Worm (Caenorhabditis elegans): ENCODE results near the gene trr-1.

trr-1 gene

ce11 chrII:11619171-11619570 lies 56.6 kb downstream of the trr-1 start (continued):
- TF ChIP-seq R02D3.7 (tag; optimal IDR thresholded peaks at IDR 0.05) (no peak), dmd-8 (GFP tag; IDR thresholded peaks at IDR 0.05) (no peak), F44E2.7 (GFP tag; IDR thresholded peaks at IDR 0.05) (no peak), madf-9 (GFP tag; conservative IDR thresholded peaks at IDR 0.05) (no peak), spr-1 (tag; optimal IDR thresholded peaks at IDR 0.05) (no peak), set-16 (GFP tag; IDR thresholded peaks at IDR 0.05) (no peak), ama-1 (optimal IDR thresholded peaks at IDR 0.05) (peak; percentile 72), nhr-102 (tag; optimal IDR thresholded peaks at IDR 0.05) (no peak), nhr-25 (tag; optimal IDR thresholded peaks at IDR 0.05; ENCODE audit: borderline replicate concordance, insufficient read depth) (peak; percentile 40), Y5F2A.4 (GFP tag; optimal IDR thresholded peaks at IDR 0.05) (no peak), ceh-32 (tag; optimal IDR thresholded peaks at IDR 0.05; ENCODE audit: poor library complexity) (no peak), mep-1 (tag; optimal IDR thresholded peaks at IDR 0.05) (peak; percentile 72), dmd-6 (GFP tag; IDR thresholded peaks at IDR 0.05) (peak; percentile 85), mxl-3 (GFP tag; optimal IDR thresholded peaks at IDR 0.05) (peak; percentile 29), sdz-12 (GFP tag; optimal IDR thresholded peaks at IDR 0.05) (no peak), duxl-1 (tag; optimal IDR thresholded peaks at IDR 0.05; ENCODE audit: poor library complexity) (no peak), cey-2 (tag; optimal IDR thresholded peaks at IDR 0.05; ENCODE audit: borderline replicate concordance, insufficient read depth) (no peak), fkh-10 (GFP tag; optimal IDR thresholded peaks at IDR 0.05) (no peak), hlh-30 (tag; optimal IDR thresholded peaks at IDR 0.05; ENCODE audit: insufficient read depth) (peak; percentile 67), nhr-11 (tag; optimal IDR thresholded peaks at IDR 0.05) (peak; percentile 28), ctbp-1 (GFP tag; IDR thresholded peaks at IDR 0.05) (no peak), T20F7.1 (GFP tag; optimal IDR thresholded peaks at IDR 0.05) (no peak)

- TF ChIP-seq mep-1 (tag; optimal IDR thresholded peaks at IDR 0.05) (peak; percentile 82), nhr-237 (tag; optimal IDR thresholded peaks at IDR 0.05) (no peak), zfp-2 (tag; optimal IDR thresholded peaks at IDR 0.05) (no peak), nhr-48 (tag; optimal IDR thresholded peaks at IDR 0.05) (peak; percentile 44), D1046.2 (GFP tag; IDR thresholded peaks at IDR 0.05) (0 out of 2 replicates have a peak, but pooled peaks have one; percentile 28), zag-1 (tag; optimal IDR thresholded peaks at IDR 0.05) (no peak), aly-2 (tag; optimal IDR thresholded peaks at IDR 0.05) (peak; percentile 38), nhr-6 (tag; optimal IDR thresholded peaks at IDR 0.05) (no peak), dpl-1 (GFP tag; optimal IDR thresholded peaks at IDR 0.05) (no peak), daf-16 (GFP tag; optimal IDR thresholded peaks at IDR 0.05) (no peak), daf-16 (tag; optimal IDR thresholded peaks at IDR 0.05) (peak; percentile 33), nhr-77 (tag; optimal IDR thresholded peaks at IDR 0.05) (peak; percentile 42), lin-38 (GFP tag; IDR thresholded peaks at IDR 0.05) (peak; percentile 29; the same call in 1 of the 2 replicates), skn-1 (tag; optimal IDR thresholded peaks at IDR 0.05) (no peak), nhr-28 (tag; optimal IDR thresholded peaks at IDR 0.05) (peak; percentile 67), egl-43 (GFP tag; IDR thresholded peaks at IDR 0.05) (no peak), ZK337.2 (GFP tag; IDR thresholded peaks at IDR 0.05) (no peak), daf-8 (GFP tag; IDR thresholded peaks at IDR 0.05) (no peak), nhr-11 (tag; optimal IDR thresholded peaks at IDR 0.05) (peak; percentile 28), gei-8 (GFP tag; optimal IDR thresholded peaks at IDR 0.05) (no peak), set-16 (GFP tag; IDR thresholded peaks at IDR 0.05) (no peak), cey-2 (tag; optimal IDR thresholded peaks at IDR 0.05; ENCODE audit: borderline replicate concordance, insufficient read depth) (no peak), mxl-3 (GFP tag; optimal IDR thresholded peaks at IDR 0.05) (peak; percentile 21), hmg-1.1 (GFP tag; IDR thresholded peaks at IDR 0.05) (0 out of 2 replicates have a peak, but pooled peaks have one; percentile 10), zip-2 (tag; optimal IDR thresholded peaks at IDR 0.05) (no peak), T26A8.4 (GFP tag; IDR thresholded peaks at IDR 0.05) (no peak), nhr-25 (tag; optimal IDR thresholded peaks at IDR 0.05; ENCODE audit: borderline replicate concordance, insufficient read depth) (peak; percentile 88), mdl-1 (tag; optimal IDR thresholded peaks at IDR 0.05) (peak in 1 of 2 experiments; percentile 40), lin-15B (tag; optimal IDR thresholded peaks at IDR 0.05) (no peak), zfp-3 (GFP tag; conservative IDR thresholded peaks at IDR 0.05) (no peak), ZK546.5 (tag; optimal IDR thresholded peaks at IDR 0.05) (no peak), rbr-2 (tag; optimal IDR thresholded peaks at IDR 0.05) (no peak), madf-9 (GFP tag; conservative IDR thresholded peaks at IDR 0.05) (no peak), lsy-2 (tag; optimal IDR thresholded peaks at IDR 0.05) (peak in 1 of 2 experiments; percentile 40), hlh-11 (tag; optimal IDR thresholded peaks at IDR 0.05) (peak; percentile 60)
Measured at ce11 chrII:11617715-11618114, 58.0 kb downstream of the trr-1 start.

All from whole organism, L4 larva.